Worm (Caenorhabditis elegans): ENCODE results near the gene ttx-3.

- TF ChIP-seq nhr-11 (tag; optimal IDR thresholded peaks at IDR 0.05) (no peak), unc-62 (GFP tag; optimal IDR thresholded peaks at IDR 0.05) (no peak), lin-13 (GFP tag; optimal IDR thresholded peaks at IDR 0.05) (no peak), alr-1 (tag; optimal IDR thresholded peaks at IDR 0.05; ENCODE audit: borderline replicate concordance) (no peak)
Measured at ce11 chrX:11765860-11766259, 3.3 kb downstream of the ttx-3 start.

All from whole organism, L1 larva.